Fruit fly (Drosophila melanogaster) whole organism: ENCODE data around the gene sav.

Experiments
- CG8478 ChIP-seq: fragments of >200 bp; optimal IDR thresholded peaks from 2 replicates; lab custom pipeline; 2018; ENCODE audit warnings: inconsistent platforms
- Dll ChIP-seq: fragments of >200 bp; optimal IDR thresholded peaks from 2 replicates; lab custom pipeline; 2017
- EcR ChIP-seq, 2 experiments: fragments of >200 bp; optimal IDR thresholded peaks; 2 replicates each; lab custom pipeline; 2017; ENCODE audit warnings: missing biosample characterization in 2 of 2, missing genetic modification characterization in 2 of 2, missing genetic modification reagents in 2 of 2
- pan ChIP-seq: fragments of >200 bp; optimal IDR thresholded peaks from 2 replicates; lab custom pipeline; 2017
- psq ChIP-seq: fragments of >200 bp; optimal IDR thresholded peaks from 2 replicates; lab custom pipeline; 2017
- usp ChIP-seq: fragments of >200 bp; optimal IDR thresholded peaks from 2 replicates; lab custom pipeline; 2017; ENCODE audit warnings: missing biosample characterization, missing genetic modification characterization, mixed read lengths

Gene sav

dm6 chr3R:23041941-23042340, 19.2 kb downstream of the sav start, which contains the start of gene CG13838:
Gene CG13838, plus strand, starts transcription at chr3R:23042241.
- no peak for TF ChIP-seq Dll
- TF ChIP-seq psq (lab: Kevin White, UChicago): no peak
- no peak for TF ChIP-seq usp
- TF ChIP-seq EcR (GFP tag; optimal IDR thresholded peaks at IDR 0.05; lab: Kevin White, UChicago): no peak
- TF ChIP-seq pan (lab: Kevin White, UChicago): no peak
- TF ChIP-seq CG8478 (lab: Kevin White, UChicago): no peak

DNA sequence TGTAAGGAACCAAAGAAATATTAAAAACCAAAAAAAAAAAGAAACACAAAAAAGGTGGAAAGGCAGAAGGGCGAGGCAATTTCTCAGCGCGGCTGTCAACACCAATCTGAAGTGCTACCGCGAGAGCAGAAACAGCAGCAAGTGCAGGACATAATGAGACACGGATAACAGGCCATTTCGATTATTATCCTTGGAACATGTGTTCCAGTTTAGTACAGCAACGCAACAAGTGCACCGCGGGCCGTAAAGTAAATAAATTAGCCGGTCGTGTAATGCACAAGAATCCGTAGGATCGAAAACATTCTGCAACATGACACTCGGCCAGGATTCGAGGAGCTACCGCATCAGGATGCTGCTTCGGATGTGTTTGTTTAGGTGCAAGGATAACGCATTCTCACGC, 23.0 kb downstream of the sav start:
- no peak for TF ChIP-seq usp
- no peak for TF ChIP-seq EcR (GFP tag; optimal IDR thresholded peaks at IDR 0.05; lab: Kevin White, UChicago)
- TF ChIP-seq psq (lab: Kevin White, UChicago): no peak
- TF ChIP-seq Dll: no peak
- TF ChIP-seq CG8478 (lab: Kevin White, UChicago): no peak
- TF ChIP-seq pan (lab: Kevin White, UChicago): no peak

- TF ChIP-seq Dll (no peak), EcR (GFP tag; optimal IDR thresholded peaks at IDR 0.05; lab: Kevin White, UChicago) (no peak), psq (lab: Kevin White, UChicago) (no peak), usp (no peak), CG8478 (lab: Kevin White, UChicago) (no peak), pan (lab: Kevin White, UChicago) (no peak)
Measured at dm6 chr3R:23036321-23036720, 24.8 kb downstream of the sav start.

DNA sequence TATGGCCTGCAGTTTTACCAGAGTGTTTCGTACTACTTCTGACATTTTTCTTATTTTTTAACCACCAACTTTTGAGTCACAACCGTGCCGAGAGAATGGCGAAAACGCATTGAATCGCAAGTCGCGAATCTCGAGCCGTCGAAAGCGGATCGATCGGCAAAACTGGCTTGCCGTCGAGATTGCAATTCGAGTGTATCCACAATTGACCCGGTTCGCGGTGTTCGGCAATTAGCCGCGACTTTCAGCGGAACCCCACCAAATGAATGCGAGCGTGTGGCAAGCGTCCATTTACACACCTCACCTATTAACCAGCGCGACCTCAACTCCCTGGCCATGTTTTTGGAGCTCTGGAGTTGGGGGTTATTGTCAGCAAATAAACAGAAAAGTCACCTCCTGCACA, 25.6 kb downstream of the sav start, which contains the start of gene CG13833:
TSS of gene CG13833 (minus strand) at position 101 of the 400 bp plus-strand sequence.
- no peak for TF ChIP-seq Dll
- no peak for TF ChIP-seq EcR (GFP tag; optimal IDR thresholded peaks at IDR 0.05; lab: Kevin White, UChicago)
- TF ChIP-seq CG8478 (lab: Kevin White, UChicago): no peak
- no peak for TF ChIP-seq pan (lab: Kevin White, UChicago)
- TF ChIP-seq usp: no peak
- no peak for TF ChIP-seq psq (lab: Kevin White, UChicago)

DNA sequence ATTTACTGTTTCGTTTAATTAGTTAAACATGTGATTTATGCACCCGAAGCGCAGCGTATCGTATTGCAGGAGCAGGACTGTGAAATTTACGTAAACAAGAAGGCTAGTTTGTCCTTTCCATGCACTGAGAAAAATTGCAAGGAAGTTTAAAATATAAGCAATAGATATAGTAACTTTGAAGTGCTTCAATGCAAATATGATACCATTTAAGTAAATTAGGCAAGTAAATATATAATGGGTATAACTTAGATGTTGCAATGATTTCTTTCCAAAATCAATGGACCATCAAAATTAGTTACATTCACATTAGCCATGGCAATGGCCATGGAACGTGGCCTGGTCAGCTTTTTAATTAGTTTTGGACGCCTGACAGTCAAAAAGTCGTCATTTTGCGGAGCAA, 30.2 kb downstream of the sav start:
- TF ChIP-seq EcR (GFP tag; optimal IDR thresholded peaks at IDR 0.05; lab: Kevin White, UChicago): no peak

DNA sequence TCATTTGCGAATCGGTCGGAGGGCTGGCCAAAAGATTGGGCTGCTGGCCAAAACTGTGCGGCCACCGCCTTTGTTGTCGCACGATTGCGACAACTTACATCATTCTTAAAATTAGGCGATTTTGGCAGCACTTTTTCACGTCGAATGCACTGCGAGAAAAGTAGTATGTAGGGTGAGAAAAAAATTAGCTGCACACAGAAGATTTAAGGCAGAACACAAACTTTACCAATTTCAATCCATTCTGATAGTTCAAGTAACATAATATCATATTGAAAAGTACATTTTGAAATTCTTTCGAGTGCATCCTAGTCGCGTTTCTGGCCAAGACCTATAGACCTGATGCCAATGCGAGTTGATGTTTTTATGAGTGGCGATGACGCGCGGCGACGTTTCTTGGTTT, 32.6 kb downstream of the sav start:
- TF ChIP-seq EcR (GFP tag; optimal IDR thresholded peaks at IDR 0.05; lab: Kevin White, UChicago): no peak
- TF ChIP-seq CG8478 (lab: Kevin White, UChicago): no peak
- TF ChIP-seq pan (lab: Kevin White, UChicago): no peak
- TF ChIP-seq Dll: no peak
- no peak for TF ChIP-seq usp
- no peak for TF ChIP-seq psq (lab: Kevin White, UChicago)

DNA sequence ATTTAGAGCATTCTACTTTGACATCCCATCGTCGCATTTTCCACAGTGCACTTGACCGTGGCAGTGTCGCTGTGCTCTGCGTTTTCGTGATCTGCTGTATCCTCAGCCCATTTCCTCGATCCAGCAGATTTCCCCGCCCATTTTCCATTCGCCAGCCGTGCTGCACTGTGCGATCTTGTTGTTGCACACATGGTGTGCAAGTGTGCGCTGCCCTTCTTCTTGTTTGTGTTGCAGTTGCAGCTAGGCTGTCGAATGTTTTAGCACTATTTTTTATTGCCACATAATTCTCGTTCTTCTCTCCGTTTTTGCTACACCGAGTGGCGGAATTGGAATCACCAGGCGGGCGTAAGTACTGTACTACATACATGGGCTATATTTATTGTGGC, 33.7 kb downstream of the sav start:
- TF ChIP-seq EcR (GFP tag; optimal IDR thresholded peaks at IDR 0.05; lab: Kevin White, UChicago) (no peak), psq (lab: Kevin White, UChicago) (no peak), Dll (no peak), CG8478 (lab: Kevin White, UChicago) (no peak), pan (lab: Kevin White, UChicago) (no peak), usp (no peak)

dm6 chr3R:23026652-23027427, 34.3 kb downstream of the sav start, which contains the start of gene lmd:
Gene lmd, minus strand, starts transcription at chr3R:23026713.
- TF ChIP-seq Dll: no peak
- TF ChIP-seq usp: no peak
- no peak for TF ChIP-seq CG8478 (lab: Kevin White, UChicago)
- no peak for TF ChIP-seq EcR (GFP tag; optimal IDR thresholded peaks at IDR 0.05; lab: Kevin White, UChicago)
- no peak for TF ChIP-seq psq (lab: Kevin White, UChicago)
- TF ChIP-seq pan (lab: Kevin White, UChicago): no peak

dm6 chr3R:23013482-23013881, 47.6 kb downstream of the sav start:
- TF ChIP-seq psq (lab: Kevin White, UChicago) (no peak), Dll (no peak), EcR (GFP tag; optimal IDR thresholded peaks at IDR 0.05; lab: Kevin White, UChicago) (peak; percentile 35 to 57), pan (lab: Kevin White, UChicago) (no peak), CG8478 (lab: Kevin White, UChicago) (no peak), usp (no peak)

DNA sequence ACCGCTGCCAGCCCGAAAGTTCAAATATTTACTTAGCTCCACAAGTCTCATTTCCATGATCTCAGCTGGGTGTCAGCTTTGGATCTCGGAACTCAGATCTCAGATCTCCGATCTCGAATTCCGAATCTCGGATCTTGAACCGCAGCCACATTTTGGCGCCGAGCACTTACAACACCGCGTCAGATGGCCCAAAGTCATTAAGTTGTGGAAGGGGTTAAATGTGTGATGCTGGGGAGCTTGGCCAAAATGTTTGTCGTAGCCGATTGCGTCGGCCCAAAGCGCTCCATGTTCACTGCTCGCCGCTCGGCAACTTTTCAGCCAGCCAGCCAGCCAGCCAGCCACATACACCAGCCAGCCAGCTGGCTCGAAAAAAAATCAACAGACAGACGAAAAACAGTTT, 49.1 kb downstream of the sav start, which contains the start of gene CG6688:
TSS of gene CG6688 (plus strand) at position 396 of the 400 bp plus-strand sequence.
- TF ChIP-seq psq (lab: Kevin White, UChicago): no peak
- no peak for TF ChIP-seq EcR (GFP tag; optimal IDR thresholded peaks at IDR 0.05; lab: Kevin White, UChicago)
- TF ChIP-seq pan (lab: Kevin White, UChicago): no peak
- TF ChIP-seq usp: no peak
- TF ChIP-seq Dll: no peak
- TF ChIP-seq CG8478 (lab: Kevin White, UChicago): no peak

DNA sequence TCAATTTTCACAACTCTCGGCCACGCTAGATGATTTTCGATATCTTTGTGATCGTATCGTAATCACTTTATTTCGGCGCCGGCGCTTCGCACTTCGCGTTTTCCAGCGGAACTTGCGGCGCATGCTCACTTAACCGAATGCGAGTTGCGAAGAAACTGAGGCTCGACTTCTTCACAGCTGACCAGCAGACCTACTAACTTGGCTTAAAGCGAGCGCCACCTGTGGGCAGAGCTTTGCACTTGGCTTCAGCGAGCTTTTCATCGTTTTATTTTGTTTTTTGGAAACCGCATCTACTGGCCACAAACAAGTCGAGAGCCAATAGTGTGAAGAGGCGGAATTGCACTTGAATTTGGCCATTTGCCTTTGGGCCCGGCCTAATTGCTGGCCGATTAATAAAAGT, 50.7 kb downstream of the sav start, which contains the start of gene CG34375:
TSS of gene CG34375 (minus strand) at position 157 of the 400 bp plus-strand sequence.
- TF ChIP-seq Dll (no peak), EcR (GFP tag; optimal IDR thresholded peaks at IDR 0.05; lab: Kevin White, UChicago) (no peak), pan (lab: Kevin White, UChicago) (no peak), psq (lab: Kevin White, UChicago) (no peak), usp (no peak), CG8478 (lab: Kevin White, UChicago) (no peak)

dm6 chr3R:23009480-23010115, 51.5 kb downstream of the sav start:
- no peak for TF ChIP-seq CG8478 (lab: Kevin White, UChicago)
- no peak for TF ChIP-seq usp
- no peak for TF ChIP-seq psq (lab: Kevin White, UChicago)
